Fruit fly (Drosophila melanogaster): ENCODE results near the gene Gr8a.

The Gr8a gene

DNA sequence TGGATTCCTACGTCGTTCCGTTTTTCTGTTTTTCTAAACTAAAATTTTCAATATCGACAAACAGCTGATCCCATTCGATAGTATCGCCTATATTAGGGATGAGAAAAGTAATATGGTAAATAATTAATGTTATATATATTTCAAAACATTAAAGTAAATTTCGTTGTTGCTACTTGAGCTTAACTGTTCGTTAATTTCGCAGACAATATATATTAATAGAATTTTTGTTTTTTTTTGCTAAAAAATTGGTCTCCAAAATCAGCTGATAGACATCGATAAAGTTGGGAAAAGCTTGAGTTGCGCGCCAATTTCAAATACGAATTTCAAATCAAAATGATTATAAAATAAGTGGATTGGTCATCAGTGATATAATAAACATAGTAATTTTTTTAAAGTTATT lies 30.6 kb upstream of the Gr8a start, which contains the start of gene CG12118 (continued):
- TF ChIP-seq CG3838 (GFP tag; optimal IDR thresholded peaks at IDR 0.05), result peak; percentile 38
- peak; percentile 90 for TF ChIP-seq ci (GFP tag; IDR thresholded peaks at IDR 0.05)
- TF ChIP-seq exex (tag; optimal IDR thresholded peaks at IDR 0.05), result peak; percentile 50
- TF ChIP-seq pb (GFP tag; optimal IDR thresholded peaks at IDR 0.05), result no peak
- peak; percentile 95 for TF ChIP-seq Doc3 (GFP tag; IDR thresholded peaks at IDR 0.05; ENCODE audit: partially characterized antibody)
- no peak for TF ChIP-seq Mrtf (GFP tag; IDR thresholded peaks at IDR 0.05)
- TF ChIP-seq trem (tag; optimal IDR thresholded peaks at IDR 0.05), result peak; percentile 73
- TF ChIP-seq CG18619 (GFP tag; optimal IDR thresholded peaks at IDR 0.05), result peak; percentile 57
- TF ChIP-seq Hand (GFP tag; optimal IDR thresholded peaks at IDR 0.05), result peak; percentile 32
- no peak for TF ChIP-seq disco-r (GFP tag; optimal IDR thresholded peaks at IDR 0.05)
- peak; percentile 63 for TF ChIP-seq CG8924 (tag; optimal IDR thresholded peaks at IDR 0.05)
- TF ChIP-seq Hmr (GFP tag; optimal IDR thresholded peaks at IDR 0.05), result peak; percentile 72
- TF ChIP-seq Hsf (GFP tag; optimal IDR thresholded peaks at IDR 0.05), result peak; percentile 71
- peak; percentile 61; the same call in 1 of the 2 replicates for TF ChIP-seq ap (GFP tag; IDR thresholded peaks at IDR 0.05)
- TF ChIP-seq Dip2 (GFP tag; IDR thresholded peaks at IDR 0.05), result no peak
- no peak for TF ChIP-seq gfzf (GFP tag; optimal IDR thresholded peaks at IDR 0.05)
- peak; percentile 54 for TF ChIP-seq oc (tag; optimal IDR thresholded peaks at IDR 0.05)
- TF ChIP-seq tin (GFP tag; optimal IDR thresholded peaks at IDR 0.05), result peak; percentile 79
- TF ChIP-seq kay (GFP tag; optimal IDR thresholded peaks at IDR 0.05), result peak; percentile 62
- TF ChIP-seq MESR4 (GFP tag; optimal IDR thresholded peaks at IDR 0.05), result no peak
- TF ChIP-seq Hr3 (GFP tag; optimal IDR thresholded peaks at IDR 0.05), result peak; percentile 84
- TF ChIP-seq CG14667 (GFP tag; IDR thresholded peaks at IDR 0.05), result peak; percentile 57; the same call in 1 of the 2 replicates
- TF ChIP-seq ro (GFP tag; IDR thresholded peaks at IDR 0.05), result no peak
- TF ChIP-seq sim (GFP tag; IDR thresholded peaks at IDR 0.05), result no peak
- peak; percentile 91 for TF ChIP-seq row (GFP tag; IDR thresholded peaks at IDR 0.05)
- TF ChIP-seq CG15073 (GFP tag; optimal IDR thresholded peaks at IDR 0.05), result no peak
- peak; percentile 66; the same call in 1 of the 2 replicates for TF ChIP-seq stc (GFP tag; IDR thresholded peaks at IDR 0.05)
- TF ChIP-seq zf30C (GFP tag; optimal IDR thresholded peaks at IDR 0.05), result no peak
- no peak for TF ChIP-seq nau (GFP tag; optimal IDR thresholded peaks at IDR 0.05)
- peak; percentile 81 for TF ChIP-seq CG10267 (tag; optimal IDR thresholded peaks at IDR 0.05)
- peak; percentile 58 for TF ChIP-seq bcd (GFP tag; optimal IDR thresholded peaks at IDR 0.05)
- TF ChIP-seq Ets97D (GFP tag; optimal IDR thresholded peaks at IDR 0.05), result peak; percentile 36
- peak; percentile 67 for TF ChIP-seq Sox100B (GFP tag; optimal IDR thresholded peaks at IDR 0.05)
- TF ChIP-seq CG33213 (GFP tag; optimal IDR thresholded peaks at IDR 0.05), result no peak
- peak; percentile 90 for TF ChIP-seq sob (GFP tag; IDR thresholded peaks at IDR 0.05)
- peak; percentile 47 for TF ChIP-seq CG3281 (GFP tag; optimal IDR thresholded peaks at IDR 0.05)
- peak; percentile 85 for TF ChIP-seq CG2712 (tag; optimal IDR thresholded peaks at IDR 0.05)
- peak; percentile 78 for TF ChIP-seq CG8290 (GFP tag; optimal IDR thresholded peaks at IDR 0.05)
- peak; percentile 42 to 43 for TF ChIP-seq CG8290 (tag; optimal IDR thresholded peaks at IDR 0.05)
- no peak for TF ChIP-seq CG4282 (GFP tag; optimal IDR thresholded peaks at IDR 0.05)
- TF ChIP-seq Lim3 (GFP tag; IDR thresholded peaks at IDR 0.05), result no peak
- TF ChIP-seq CG13296 (GFP tag; optimal IDR thresholded peaks at IDR 0.05), result peak; percentile 71
- no peak for TF ChIP-seq Usf (GFP tag; optimal IDR thresholded peaks at IDR 0.05)
- peak; percentile 67 for TF ChIP-seq wor (GFP tag; IDR thresholded peaks at IDR 0.05)
- peak; percentile 78 for TF ChIP-seq CG14860 (GFP tag; IDR thresholded peaks at IDR 0.05; ENCODE audit: partially characterized antibody)
- no peak for TF ChIP-seq fru (optimal IDR thresholded peaks at IDR 0.05)
- peak; percentile 95 for TF ChIP-seq Scr (GFP tag; IDR thresholded peaks at IDR 0.05; ENCODE audit: partially characterized antibody)
- TF ChIP-seq CG17359 (tag; optimal IDR thresholded peaks at IDR 0.05), result peak; percentile 80
- TF ChIP-seq zfh2 (GFP tag; optimal IDR thresholded peaks at IDR 0.05), result peak; percentile 69
- peak; percentile 15 for TF ChIP-seq gro (GFP tag; optimal IDR thresholded peaks at IDR 0.05)
- TF ChIP-seq zfh1 (GFP tag; IDR thresholded peaks at IDR 0.05), result peak; percentile 89
- TF ChIP-seq CG1233 (GFP tag; optimal IDR thresholded peaks at IDR 0.05), result peak; percentile 59

Data from whole organism, embryonic.